Fruit fly (Drosophila melanogaster): ENCODE measurements around the gene Nepl4.

- no peak for TF ChIP-seq CG14655 (GFP tag; optimal IDR thresholded peaks at IDR 0.05)
- TF ChIP-seq D1 (tag; optimal IDR thresholded peaks at IDR 0.05), result no peak
Measured at dm6 chr2L:6356134-6356533, 11.5 kb upstream of the Nepl4 start.

Measured in whole organism, pupa.